5 worm cellular contexts compared by ENCODE assay signal in genomic region chrV:12094030-12094429, ce11.
TF ChIP-seq lines count a peak whose summit lies in the region.

Gene nhr-208 (plus strand): TSS chrV:12094317.

TF ChIP-seq in whole organism, L1 larva, 84 proteins besides CTCF, POLR2A, EP300 and RAD21:
- TF ChIP-seq efl-1 (optimal IDR thresholded peaks at IDR 0.05; lab: Kevin White, UChicago) = no peak
- TF ChIP-seq efl-1 (GFP tag; optimal IDR thresholded peaks at IDR 0.05 in 1 of 2; lab: Kevin White, UChicago) = no peak
- TF ChIP-seq nhr-20 (tag; optimal IDR thresholded peaks at IDR 0.05; lab: Kevin White, UChicago) = peak; percentile 50
- TF ChIP-seq sup-37 (GFP tag; optimal IDR thresholded peaks at IDR 0.05; lab: Kevin White, UChicago) = no peak
- peak; percentile 16 for TF ChIP-seq blmp-1 (tag; optimal IDR thresholded peaks at IDR 0.05; lab: Kevin White, UChicago)
- peak; percentile 2 for TF ChIP-seq snu-23 (GFP tag; optimal IDR thresholded peaks at IDR 0.05; lab: Kevin White, UChicago)

TF ChIP-seq in whole organism, L2 larva, 48 proteins besides CTCF, POLR2A, EP300 and RAD21:
- TF ChIP-seq F13H6.1 (tag; optimal IDR thresholded peaks at IDR 0.05; lab: Kevin White, UChicago) (no peak), skn-1 (tag; optimal IDR thresholded peaks at IDR 0.05; lab: Kevin White, UChicago) (no peak), snpc-4 (tag; optimal IDR thresholded peaks at IDR 0.05; lab: Kevin White, UChicago) (no peak), fos-1 (tag; optimal IDR thresholded peaks at IDR 0.05; lab: Kevin White, UChicago) (peak; percentile 11), sma-9 (GFP tag; optimal IDR thresholded peaks at IDR 0.05; lab: Kevin White, UChicago) (peak; percentile 11), sma-9 (tag; optimal IDR thresholded peaks at IDR 0.05; lab: Kevin White, UChicago) (no peak), nhr-237 (tag; optimal IDR thresholded peaks at IDR 0.05; lab: Kevin White, UChicago) (no peak), mab-5 (tag; optimal IDR thresholded peaks at IDR 0.05; lab: Kevin White, UChicago) (no peak), zag-1 (tag; optimal IDR thresholded peaks at IDR 0.05; lab: Kevin White, UChicago) (no peak)

TF ChIP-seq in whole organism, L3 larva, 47 proteins besides CTCF, POLR2A, EP300 and RAD21:
- TF ChIP-seq nhr-25 (tag; optimal IDR thresholded peaks at IDR 0.05; lab: Kevin White, UChicago) (no peak), hmg-11 (tag; optimal IDR thresholded peaks at IDR 0.05; lab: Kevin White, UChicago) (no peak), ceh-16 (tag; optimal IDR thresholded peaks at IDR 0.05; lab: Kevin White, UChicago) (no peak), egl-27 (tag; optimal IDR thresholded peaks at IDR 0.05; lab: Kevin White, UChicago) (no peak), skn-1 (tag; optimal IDR thresholded peaks at IDR 0.05; lab: Kevin White, UChicago) (no peak), jun-1 (tag; optimal IDR thresholded peaks at IDR 0.05; lab: Kevin White, UChicago) (no peak), pqm-1 (tag; optimal IDR thresholded peaks at IDR 0.05; lab: Kevin White, UChicago) (peak; percentile 52), egl-5 (tag; optimal IDR thresholded peaks at IDR 0.05; lab: Kevin White, UChicago) (no peak), ztf-4 (tag; optimal IDR thresholded peaks at IDR 0.05; lab: Kevin White, UChicago) (no peak), aly-2 (tag; optimal IDR thresholded peaks at IDR 0.05; lab: Kevin White, UChicago) (no peak), nhr-28 (tag; optimal IDR thresholded peaks at IDR 0.05; lab: Kevin White, UChicago) (no peak), elt-2 (tag; optimal IDR thresholded peaks at IDR 0.05; lab: Kevin White, UChicago) (peak; percentile 16), elt-1 (tag; optimal IDR thresholded peaks at IDR 0.05; lab: Kevin White, UChicago) (no peak), mdl-1 (tag; optimal IDR thresholded peaks at IDR 0.05; lab: Kevin White, UChicago) (no peak), ceh-82 (tag; optimal IDR thresholded peaks at IDR 0.05; lab: Kevin White, UChicago) (no peak), tbx-2 (tag; optimal IDR thresholded peaks at IDR 0.05; lab: Kevin White, UChicago) (no peak)
TF ChIP-seq in whole organism, L3 larva: peak in this region for 2.

TF ChIP-seq in whole organism, L4 larva, 104 proteins besides CTCF, POLR2A, EP300 and RAD21:
- TF ChIP-seq vab-7 (GFP tag; IDR thresholded peaks at IDR 0.05; lab: Robert Waterston, UW) (no peak), nhr-28 (tag; optimal IDR thresholded peaks at IDR 0.05; lab: Kevin White, UChicago) (peak; percentile 62), aha-1 (tag; lab: Kevin White, UChicago) (no peak), dve-1 (tag; optimal IDR thresholded peaks at IDR 0.05; lab: Kevin White, UChicago; ENCODE audit: insufficient read depth) (peak; percentile 15), nhr-102 (tag; optimal IDR thresholded peaks at IDR 0.05; lab: Kevin White, UChicago) (peak; percentile 5), hlh-30 (tag; optimal IDR thresholded peaks at IDR 0.05; lab: Kevin White, UChicago; ENCODE audit: insufficient read depth) (peak; percentile 13), sdz-12 (GFP tag; optimal IDR thresholded peaks at IDR 0.05; lab: Kevin White, UChicago) (no peak), daf-16 (GFP tag; optimal IDR thresholded peaks at IDR 0.05; lab: Kevin White, UChicago) (no peak), daf-16 (tag; optimal IDR thresholded peaks at IDR 0.05; lab: Kevin White, UChicago) (peak; percentile 56), dmd-6 (GFP tag; IDR thresholded peaks at IDR 0.05; lab: Robert Waterston, UW) (0 out of 2 replicates have a peak, but pooled peaks have one; percentile 18)

TF ChIP-seq in whole organism, mixed stage, embryonic, 35 proteins besides CTCF, POLR2A, EP300 and RAD21:
- no peak for TF ChIP-seq cnd-1 (tag; optimal IDR thresholded peaks at IDR 0.05; lab: Kevin White, UChicago)
- TF ChIP-seq elt-1 (tag; optimal IDR thresholded peaks at IDR 0.05; lab: Kevin White, UChicago; ENCODE audit: borderline replicate concordance, insufficient read depth) = peak; percentile 42
- no peak for TF ChIP-seq lin-13 (tag; optimal IDR thresholded peaks at IDR 0.05; lab: Kevin White, UChicago)
TF ChIP-seq in whole organism, mixed stage, embryonic: peak in this region for 1.

Comparison
In these comparisons a context has a peak if more than half of its experiments do, and no peak if none do; other contexts are left out.
1. Of the 29 proteins assayed by ChIP-seq in both whole organism, L4 larva and whole organism, L1 larva: peak only in whole organism, L4 larva: nhr-28; only in whole organism, L1 larva: none; in both: none; in neither: 28.